Worm (Caenorhabditis elegans): ENCODE data around the gene F46B3.16.

DNA sequence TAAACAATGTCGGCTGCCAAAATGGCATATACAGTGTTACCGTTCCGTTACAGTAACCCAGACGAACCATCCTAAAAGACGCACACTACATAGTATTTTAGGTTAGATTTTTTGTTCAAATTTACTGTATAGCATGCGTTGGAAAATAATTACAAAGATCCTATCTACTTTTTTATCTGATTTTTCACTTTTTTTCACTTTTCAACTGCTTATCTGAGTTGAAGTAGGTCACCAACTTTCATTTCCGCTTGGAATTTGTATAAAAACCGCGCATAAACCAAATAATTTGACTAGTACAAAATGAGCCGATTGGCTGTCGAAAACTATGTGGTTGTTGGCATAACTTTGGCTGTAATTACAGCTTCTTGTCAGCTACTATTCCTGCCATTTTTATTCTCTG lies 34.6 kb upstream of the F46B3.16 start, which contains the start of gene col-163:
- TF ChIP-seq egl-27 (tag; optimal IDR thresholded peaks at IDR 0.05) (no peak), ceh-82 (tag; optimal IDR thresholded peaks at IDR 0.05) (no peak), attf-4 (tag; optimal IDR thresholded peaks at IDR 0.05) (no peak), lin-39 (tag; optimal IDR thresholded peaks at IDR 0.05) (no peak), ztf-11 (tag; optimal IDR thresholded peaks at IDR 0.05) (no peak), nhr-237 (tag; optimal IDR thresholded peaks at IDR 0.05) (no peak), nhr-76 (tag; optimal IDR thresholded peaks at IDR 0.05) (no peak), zip-2 (tag; optimal IDR thresholded peaks at IDR 0.05) (no peak), daf-19 (GFP tag; conservative IDR thresholded peaks at IDR 0.05) (no peak), nhr-6 (tag; optimal IDR thresholded peaks at IDR 0.05) (no peak), unc-130 (GFP tag; optimal IDR thresholded peaks at IDR 0.05) (no peak), nhr-111 (GFP tag; optimal IDR thresholded peaks at IDR 0.05) (no peak), ces-1 (GFP tag; optimal IDR thresholded peaks at IDR 0.05) (no peak)
